Worm (Caenorhabditis elegans): ENCODE measurements around the gene T24F1.7.

T24F1.7 gene

DNA sequence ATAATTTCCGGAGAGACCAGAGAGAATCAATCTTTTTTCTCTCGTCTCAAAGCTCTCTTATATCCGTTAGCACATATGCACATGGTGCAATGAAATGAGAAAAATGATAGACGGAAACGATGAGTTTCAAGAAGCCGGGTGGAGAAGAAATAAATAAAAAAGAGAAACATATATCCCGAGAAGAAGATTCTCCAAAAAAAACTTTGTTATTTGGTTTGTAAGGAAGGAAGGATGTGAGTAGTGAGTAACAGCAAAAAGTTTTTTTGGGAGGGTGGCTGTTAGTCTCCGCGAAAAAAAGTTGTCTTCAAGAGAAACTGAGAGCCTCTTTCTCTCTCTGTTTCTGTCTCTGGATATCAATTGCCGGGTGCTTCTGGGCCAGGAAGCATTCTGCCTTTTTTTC lies 4.3 kb downstream of the T24F1.7 start:
- TF ChIP-seq mdl-1 (tag; optimal IDR thresholded peaks at IDR 0.05), result peak in 1 of 2 experiments; percentile 28
- peak; percentile 28 for TF ChIP-seq unc-55 (GFP tag; optimal IDR thresholded peaks at IDR 0.05)
- TF ChIP-seq fos-1 (tag; optimal IDR thresholded peaks at IDR 0.05), result no peak
- peak; percentile 12 for TF ChIP-seq nhr-129 (tag; optimal IDR thresholded peaks at IDR 0.05)
- peak; percentile 27 for TF ChIP-seq C34F6.9 (tag; optimal IDR thresholded peaks at IDR 0.05)

DNA sequence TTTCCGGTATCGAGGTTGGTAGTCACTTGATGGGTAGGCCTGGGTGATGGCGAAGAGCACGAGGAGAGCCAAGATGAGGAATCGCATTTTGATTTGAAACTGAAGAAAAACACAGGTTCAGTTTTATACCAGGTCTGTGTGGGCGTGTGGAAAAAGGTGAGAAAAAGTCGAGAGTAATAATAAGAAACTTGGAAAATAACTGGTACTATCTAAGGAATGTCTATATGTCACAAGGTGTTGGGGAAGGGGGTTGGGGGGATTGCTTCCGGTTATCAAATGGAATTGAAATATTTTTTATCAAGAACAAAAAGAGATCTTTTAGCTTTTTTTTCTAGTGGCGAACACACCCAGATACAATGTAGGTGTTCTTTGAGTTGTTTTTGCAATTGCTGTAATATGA lies 7.3 kb downstream of the T24F1.7 start, which contains the start of gene nlp-51:
nlp-51 (minus strand) TSS at position 101 of the 400 bp plus-strand sequence.
- TF ChIP-seq sma-3 (GFP tag; optimal IDR thresholded peaks at IDR 0.05), result no peak
- no peak for TF ChIP-seq ztf-11 (tag; optimal IDR thresholded peaks at IDR 0.05)
- TF ChIP-seq blmp-1 (tag; optimal IDR thresholded peaks at IDR 0.05; ENCODE audit: insufficient read depth), result no peak
- TF ChIP-seq sem-4 (tag; optimal IDR thresholded peaks at IDR 0.05), result no peak
- TF ChIP-seq skn-1 (tag; optimal IDR thresholded peaks at IDR 0.05), result no peak
- TF ChIP-seq nhr-77 (tag; optimal IDR thresholded peaks at IDR 0.05), result no peak
- no peak for TF ChIP-seq alr-1 (tag; optimal IDR thresholded peaks at IDR 0.05)
- TF ChIP-seq ceh-82 (tag; optimal IDR thresholded peaks at IDR 0.05), result no peak
- TF ChIP-seq snpc-4 (tag; optimal IDR thresholded peaks at IDR 0.05), result no peak
- no peak for TF ChIP-seq nhr-23 (tag; optimal IDR thresholded peaks at IDR 0.05)
- no peak for TF ChIP-seq C34F6.9 (tag; optimal IDR thresholded peaks at IDR 0.05)
- TF ChIP-seq elt-1 (tag; optimal IDR thresholded peaks at IDR 0.05), result no peak
- TF ChIP-seq nhr-237 (tag; optimal IDR thresholded peaks at IDR 0.05), result no peak
- TF ChIP-seq egl-27 (tag; optimal IDR thresholded peaks at IDR 0.05), result no peak
- TF ChIP-seq F13H6.1 (tag; optimal IDR thresholded peaks at IDR 0.05), result no peak
- no peak for TF ChIP-seq mab-5 (tag; optimal IDR thresholded peaks at IDR 0.05)
- no peak for TF ChIP-seq nhr-11 (tag; optimal IDR thresholded peaks at IDR 0.05)
- no peak for TF ChIP-seq mdl-1 (tag; optimal IDR thresholded peaks at IDR 0.05)

- TF ChIP-seq ZK546.5 (tag; optimal IDR thresholded peaks at IDR 0.05) (no peak), C34F6.9 (tag; optimal IDR thresholded peaks at IDR 0.05) (peak; percentile 22), ama-1 (optimal IDR thresholded peaks at IDR 0.05) (no peak), F13H6.1 (tag; optimal IDR thresholded peaks at IDR 0.05) (no peak), nhr-25 (tag; optimal IDR thresholded peaks at IDR 0.05) (no peak), nhr-11 (tag; optimal IDR thresholded peaks at IDR 0.05) (no peak), sem-4 (tag; optimal IDR thresholded peaks at IDR 0.05) (no peak), zag-1 (tag; optimal IDR thresholded peaks at IDR 0.05) (no peak)
These were observed 16.7 kb downstream of the T24F1.7 start, which contains the start of gene tag-180 for ce11 chrII:11329021-11329479. Gene tag-180, minus strand, starts transcription at chrII:11329429.

DNA sequence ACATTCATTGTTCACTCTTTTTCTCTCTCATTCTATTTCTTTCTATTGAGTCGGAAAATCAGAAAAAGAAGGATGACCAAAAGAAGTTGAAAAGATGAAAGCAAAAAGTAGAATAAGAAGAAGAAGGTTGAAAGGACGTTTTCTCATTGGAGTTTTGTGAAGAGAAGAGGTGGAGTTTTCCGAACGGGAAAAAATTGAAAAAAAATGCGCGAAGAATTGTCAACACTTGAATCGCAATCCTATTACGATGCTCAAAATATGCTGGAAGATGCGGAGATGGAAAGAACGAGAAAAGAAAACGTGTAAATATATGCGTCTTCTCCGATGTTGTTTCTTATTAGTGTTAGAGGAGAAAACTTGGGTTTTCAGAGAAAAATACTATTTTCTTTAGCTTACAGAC lies 21.1 kb downstream of the T24F1.7 start:
- TF ChIP-seq blmp-1 (tag; optimal IDR thresholded peaks at IDR 0.05; ENCODE audit: insufficient read depth), result no peak
- peak; percentile 28 for TF ChIP-seq unc-55 (GFP tag; optimal IDR thresholded peaks at IDR 0.05)
- TF ChIP-seq lsy-2 (tag; optimal IDR thresholded peaks at IDR 0.05), result no peak
- no peak for TF ChIP-seq C34F6.9 (tag; optimal IDR thresholded peaks at IDR 0.05)
- TF ChIP-seq skn-1 (tag; optimal IDR thresholded peaks at IDR 0.05), result no peak
- no peak for TF ChIP-seq zag-1 (tag; optimal IDR thresholded peaks at IDR 0.05)
- no peak for TF ChIP-seq ztf-1 (GFP tag; conservative IDR thresholded peaks at IDR 0.05)
- no peak for TF ChIP-seq nhr-21 (tag; optimal IDR thresholded peaks at IDR 0.05)
- no peak for TF ChIP-seq snpc-4 (tag; optimal IDR thresholded peaks at IDR 0.05)

- TF ChIP-seq fos-1 (tag; optimal IDR thresholded peaks at IDR 0.05), result no peak
- TF ChIP-seq mbf-1 (tag; optimal IDR thresholded peaks at IDR 0.05), result no peak
- TF ChIP-seq blmp-1 (tag; optimal IDR thresholded peaks at IDR 0.05; ENCODE audit: insufficient read depth), result no peak
- TF ChIP-seq unc-39 (tag; optimal IDR thresholded peaks at IDR 0.05), result no peak
- TF ChIP-seq sma-9 (GFP tag; optimal IDR thresholded peaks at IDR 0.05), result peak; percentile 6
- no peak for TF ChIP-seq sma-9 (tag; optimal IDR thresholded peaks at IDR 0.05)
- peak; percentile 54 for TF ChIP-seq snpc-4 (tag; optimal IDR thresholded peaks at IDR 0.05)
These were observed 21.7 kb downstream of the T24F1.7 start for ce11 chrII:11333846-11334638.
